Worm (Caenorhabditis elegans) whole organism, late embryonic: ENCODE results near the gene srt-31.

ENCODE experiments used
- ceh-24 ChIP-seq: sonication (generic microtip); optimal IDR thresholded peaks from 2 replicates; lab custom pipeline; 2016; ENCODE audit warnings: mild to moderate bottlenecking, missing genetic modification characterization, missing compliant biosample characterization
- hlh-6 ChIP-seq: sonication (generic microtip); optimal IDR thresholded peaks from 2 replicates; lab custom pipeline; 2016; ENCODE audit warnings: missing genotype, missing genetic modification characterization, missing compliant biosample characterization
- odd-2 ChIP-seq: sonication (generic microtip); optimal IDR thresholded peaks from 2 replicates; lab custom pipeline; 2017; ENCODE audit warnings: antibody characterized with exemption, mild to moderate bottlenecking, missing genetic modification characterization, missing compliant biosample characterization

ce11 chrV:443193-443592 is 29.5 kb upstream of the srt-31 start, which contains the start of gene srh-33:
- no peak for TF ChIP-seq ceh-24 (tag; lab: Kevin White, UChicago)
- TF ChIP-seq hlh-6 (tag; lab: Kevin White, UChicago): no peak
- TF ChIP-seq odd-2 (tag; lab: Kevin White, UChicago): no peak
